Fruit fly (Drosophila melanogaster): ENCODE data around the gene ninaC.

DNA sequence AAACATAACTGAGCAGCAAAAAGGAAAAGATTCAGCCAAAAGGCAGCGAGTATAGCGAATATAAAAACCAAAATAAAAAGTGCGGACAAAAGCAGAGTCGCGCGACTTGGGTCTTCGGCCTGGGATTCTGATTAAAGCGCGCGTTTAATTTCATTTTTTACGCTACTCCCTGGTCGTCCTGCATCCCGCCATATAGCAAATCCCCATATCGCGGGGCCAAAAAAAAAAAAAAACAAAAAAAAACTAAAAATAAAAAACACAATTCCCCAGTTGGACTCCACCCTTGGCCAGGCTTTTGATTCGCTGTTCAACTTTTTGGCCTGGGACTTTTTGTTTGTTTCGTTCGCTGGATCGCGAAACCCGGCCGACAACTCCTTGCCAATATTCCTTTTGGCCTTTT lies 43.3 kb upstream of the ninaC start:
- TF ChIP-seq CG8478 (optimal IDR thresholded peaks at IDR 0.05) (no peak), CTCF (optimal IDR thresholded peaks at IDR 0.05) (no peak)
